Fruit fly (Drosophila melanogaster) whole organism, prepupa: ENCODE measurements around the gene CG13063.

Experiments
- CG4318 ChIP-seq: fragments of 200-800 bp; sonication (Bioruptor generic); optimal IDR thresholded peaks from 3 replicates; lab custom pipeline; 2017; ENCODE audit warnings: missing biosample characterization, mild to moderate bottlenecking, missing genetic modification characterization
- Eip75B ChIP-seq: fragments of 200-800 bp; sonication (Bioruptor generic); optimal IDR thresholded peaks from 3 replicates; lab custom pipeline; 2016; ENCODE audit warnings: missing biosample characterization, missing genetic modification characterization
- Eip78C ChIP-seq: fragments of 200-800 bp; sonication (Bioruptor generic); peaks from one replicate; lab custom pipeline; 2016; ENCODE audit warnings: missing biosample characterization, missing genetic modification characterization
- Hr39 ChIP-seq: fragments of 200-800 bp; sonication (Bioruptor generic); optimal IDR thresholded peaks from 2 replicates; lab custom pipeline; 2016; ENCODE audit warnings: missing biosample characterization, missing genetic modification characterization
- Lpt ChIP-seq: fragments of 200-800 bp; sonication (Bioruptor generic); optimal IDR thresholded peaks from 3 replicates; lab custom pipeline; 2016; ENCODE audit warnings: missing biosample characterization, missing genetic modification characterization
- OdsH ChIP-seq: fragments of 200-800 bp; sonication (Bioruptor generic); optimal IDR thresholded peaks from 3 replicates; lab custom pipeline; 2016; ENCODE audit warnings: missing biosample characterization, missing genetic modification characterization
- Sox14 ChIP-seq: fragments of 200-800 bp; sonication (Bioruptor generic); optimal IDR thresholded peaks from 3 replicates; lab custom pipeline; 2016; ENCODE audit warnings: missing biosample characterization, missing genetic modification characterization
- dsx ChIP-seq: fragments of 200-800 bp; optimal IDR thresholded peaks from 3 replicates; lab custom pipeline; 2019; ENCODE audit warnings: missing biosample characterization, mild to moderate bottlenecking, missing genetic modification characterization, moderate library complexity; ENCODE audit not compliant: poor library complexity, severe bottlenecking
- fd85E ChIP-seq: fragments of 200-800 bp; sonication (Bioruptor generic); optimal IDR thresholded peaks from 3 replicates; lab custom pipeline; 2016; ENCODE audit warnings: missing biosample characterization, missing genetic modification characterization
- fkh ChIP-seq: fragments of 200-800 bp; sonication (Bioruptor generic); optimal IDR thresholded peaks from 3 replicates; lab custom pipeline; 2017; ENCODE audit warnings: missing biosample characterization, mild to moderate bottlenecking, missing genetic modification characterization, moderate library complexity
- salr ChIP-seq, 2 experiments: fragments of 200-800 bp; sonication (Bioruptor generic); optimal IDR thresholded peaks; 3 replicates each; lab custom pipeline; 2016 to 2018; ENCODE audit warnings: missing biosample characterization in 2 of 2, missing genetic modification characterization in 2 of 2, mild to moderate bottlenecking in 1 of 2

- TF ChIP-seq Lpt (GFP tag; lab: Kevin White, UChicago) = no peak
- TF ChIP-seq dsx (GFP tag; lab: Kevin White, UChicago) = no peak
- no peak for TF ChIP-seq Eip78C
- TF ChIP-seq CG4318 = no peak
- no peak for TF ChIP-seq fd85E (GFP tag; lab: Kevin White, UChicago)
- no peak for TF ChIP-seq salr (GFP tag; optimal IDR thresholded peaks at IDR 0.05; lab: Kevin White, UChicago)
- no peak for TF ChIP-seq OdsH
- no peak for TF ChIP-seq Sox14
- TF ChIP-seq Hr39 (GFP tag; lab: Kevin White, UChicago) = no peak
- TF ChIP-seq fkh (GFP tag; lab: Kevin White, UChicago) = no peak
- TF ChIP-seq Eip75B (GFP tag; lab: Kevin White, UChicago) = no peak
Observed at dm6 chr3L:16303078-16303477, 3.3 kb upstream of the CG13063 start, which contains the start of gene CG13044.
